Worm (Caenorhabditis elegans): ENCODE data around the gene Y49E10.29.

The Y49E10.29 gene

DNA sequence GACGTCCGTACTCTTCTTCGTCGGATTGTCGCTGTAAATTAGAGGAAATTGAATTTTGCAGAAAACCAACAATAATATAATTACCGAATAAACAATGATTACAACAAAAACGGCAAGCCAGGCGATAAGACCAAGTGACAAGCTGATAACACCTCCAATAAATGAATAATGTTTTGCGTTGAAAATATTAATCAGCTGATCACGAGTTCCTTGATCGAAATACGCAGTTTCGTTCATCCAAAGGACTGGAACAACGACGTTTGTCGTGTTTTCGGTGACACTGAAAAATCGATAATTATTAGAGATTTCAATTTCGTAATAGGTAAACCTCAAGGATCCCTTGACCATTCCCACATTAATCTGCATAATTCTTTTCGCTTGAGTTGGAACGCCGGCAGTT, 15.2 kb upstream of the Y49E10.29 start:
- TF ChIP-seq ama-1 (optimal IDR thresholded peaks at IDR 0.05) (no peak), fkh-10 (GFP tag; optimal IDR thresholded peaks at IDR 0.05) (no peak), sea-2 (GFP tag; optimal IDR thresholded peaks at IDR 0.05) (no peak), daf-12 (tag; optimal IDR thresholded peaks at IDR 0.05) (no peak), ztf-11 (tag; optimal IDR thresholded peaks at IDR 0.05) (no peak), pqm-1 (tag; optimal IDR thresholded peaks at IDR 0.05) (peak; percentile 68), nhr-67 (tag; optimal IDR thresholded peaks at IDR 0.05) (no peak), ceh-28 (tag; optimal IDR thresholded peaks at IDR 0.05) (peak; percentile 66), elt-2 (tag; optimal IDR thresholded peaks at IDR 0.05) (peak; percentile 81)

DNA sequence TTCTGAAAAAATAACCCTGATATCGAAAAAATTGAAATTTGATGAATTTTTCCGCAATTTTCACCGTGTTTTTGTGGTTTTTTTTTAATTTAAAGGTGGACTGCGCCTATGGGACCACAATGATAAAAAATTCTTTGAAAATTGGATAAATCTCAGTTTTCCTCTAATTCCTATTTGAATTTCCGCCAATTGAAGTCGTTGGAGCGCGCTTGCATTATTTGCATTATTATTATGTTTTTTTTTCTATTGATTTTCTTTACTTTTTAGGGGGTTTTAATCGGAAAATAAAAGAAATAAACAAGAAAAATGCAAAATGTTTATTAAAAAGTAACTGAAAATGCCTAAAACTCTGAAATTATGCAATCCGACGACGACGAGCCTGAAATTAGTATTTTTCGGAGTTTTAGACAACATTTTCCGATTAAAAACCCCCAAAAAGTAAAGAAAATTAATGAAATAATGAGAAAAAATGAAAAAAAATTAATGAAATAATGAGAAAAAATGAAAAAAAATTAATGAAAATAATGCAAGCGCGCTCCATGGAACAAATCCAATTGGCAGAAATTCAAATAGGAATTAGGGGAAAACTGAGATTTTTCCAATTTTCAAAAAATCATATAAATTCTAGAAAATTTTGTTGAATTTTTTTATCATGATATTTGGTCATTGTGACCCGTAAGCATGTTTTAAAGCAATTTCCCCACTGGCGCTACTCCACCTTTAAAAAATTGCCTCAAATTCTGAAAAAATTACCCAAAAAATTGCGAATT, 13.1 kb upstream of the Y49E10.29 start:
- TF ChIP-seq fkh-2 (tag; optimal IDR thresholded peaks at IDR 0.05) (no peak), snpc-4 (tag; optimal IDR thresholded peaks at IDR 0.05) (no peak), tbx-2 (tag; optimal IDR thresholded peaks at IDR 0.05) (no peak), pha-4 (tag; optimal IDR thresholded peaks at IDR 0.05) (peak; percentile 14), mml-1 (tag; optimal IDR thresholded peaks at IDR 0.05) (no peak), ceh-16 (tag; optimal IDR thresholded peaks at IDR 0.05) (no peak), ztf-4 (tag; optimal IDR thresholded peaks at IDR 0.05) (peak; percentile 66), elt-3 (tag; optimal IDR thresholded peaks at IDR 0.05) (no peak)

DNA sequence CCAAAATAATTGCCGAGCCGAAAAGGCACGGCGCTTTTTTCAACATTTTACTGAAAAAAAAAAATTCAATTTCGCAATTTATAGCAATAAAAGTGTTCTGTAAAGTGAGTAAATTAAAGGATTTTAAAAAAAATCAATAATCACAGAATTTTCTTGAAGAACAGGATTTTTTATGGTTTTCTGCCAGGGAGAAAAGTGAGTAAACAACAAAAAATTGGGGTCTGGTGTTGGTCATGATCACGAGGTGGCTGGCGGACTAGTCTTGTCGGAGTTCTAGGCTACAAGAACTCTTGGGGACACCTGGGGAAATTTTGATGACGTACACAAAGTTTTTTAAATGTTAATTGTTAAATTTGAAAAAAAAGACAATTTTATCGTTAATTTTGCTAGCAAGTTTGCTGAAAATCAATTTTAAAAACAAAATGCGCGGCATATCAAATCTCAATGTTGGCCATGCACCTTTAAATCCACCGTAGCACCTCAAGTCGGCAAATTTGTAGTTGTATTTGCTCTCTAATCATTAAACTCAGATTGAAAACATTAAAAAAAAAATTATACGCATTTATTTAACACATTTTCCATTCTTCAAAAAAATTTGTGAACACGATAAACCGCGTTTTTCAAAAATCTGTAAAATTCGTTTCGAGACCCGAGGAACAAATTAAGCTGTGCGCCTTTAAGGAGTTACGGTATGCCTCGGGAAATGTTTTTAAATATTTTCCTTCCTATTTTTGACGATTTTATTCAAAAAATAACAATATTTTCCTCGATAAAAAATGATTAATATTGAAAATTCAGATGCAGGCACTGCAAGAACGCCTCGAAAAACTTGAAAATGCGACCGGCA, 11.9 kb upstream of the Y49E10.29 start, which contains the start of the genes scav-3 and Y49E10.21:
TSS of gene scav-3 (minus strand) at position 50 of the 847 bp plus-strand sequence.
TSS of gene Y49E10.21 (plus strand) at position 797 of the 847 bp plus-strand sequence.
- TF ChIP-seq fkh-10 (GFP tag; optimal IDR thresholded peaks at IDR 0.05) (no peak), lin-15B (tag; optimal IDR thresholded peaks at IDR 0.05) (peak; percentile 53), ceh-28 (tag; optimal IDR thresholded peaks at IDR 0.05) (peak; percentile 73), nfya-1 (tag; optimal IDR thresholded peaks at IDR 0.05; ENCODE audit: insufficient read depth) (peak; percentile 47), nhr-77 (tag; optimal IDR thresholded peaks at IDR 0.05) (no peak), nhr-11 (tag; optimal IDR thresholded peaks at IDR 0.05) (peak; percentile 57), pha-4 (tag; optimal IDR thresholded peaks at IDR 0.05) (peak; percentile 90), nhr-25 (tag; optimal IDR thresholded peaks at IDR 0.05) (peak; percentile 27), ceh-9 (tag; optimal IDR thresholded peaks at IDR 0.05) (no peak), pqm-1 (tag; optimal IDR thresholded peaks at IDR 0.05) (peak; percentile 35), nhr-23 (tag; optimal IDR thresholded peaks at IDR 0.05) (peak; percentile 8), snpc-4 (tag; optimal IDR thresholded peaks at IDR 0.05) (peak; percentile 1), ZK546.5 (tag; optimal IDR thresholded peaks at IDR 0.05) (no peak), eor-1 (tag; optimal IDR thresholded peaks at IDR 0.05) (no peak), skn-1 (tag; optimal IDR thresholded peaks at IDR 0.05) (no peak), egl-27 (tag; optimal IDR thresholded peaks at IDR 0.05) (no peak), elt-2 (tag; optimal IDR thresholded peaks at IDR 0.05) (peak; percentile 40), egl-5 (tag; optimal IDR thresholded peaks at IDR 0.05) (peak; percentile 56), elt-1 (tag; optimal IDR thresholded peaks at IDR 0.05) (no peak), tbx-2 (tag; optimal IDR thresholded peaks at IDR 0.05) (no peak)

DNA sequence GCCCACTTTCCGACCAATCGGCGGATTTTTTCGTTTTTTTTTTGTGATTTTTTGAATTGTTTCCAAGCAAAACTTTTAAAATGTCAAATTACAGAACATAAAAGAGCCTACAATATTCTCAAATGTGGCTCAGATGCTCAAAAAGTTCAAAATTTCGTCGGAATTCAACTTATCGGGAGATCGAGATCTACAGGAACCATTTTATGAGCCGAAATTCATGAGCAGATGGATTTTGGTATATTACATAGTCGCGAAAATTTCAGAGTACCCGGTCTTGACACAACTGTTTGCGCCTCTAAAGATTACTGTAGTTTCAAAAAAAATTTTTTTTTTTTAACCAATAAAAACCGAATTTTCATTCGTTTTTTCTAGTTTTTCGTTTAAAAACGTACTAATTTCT, 10.0 kb upstream of the Y49E10.29 start:
- TF ChIP-seq aly-2 (tag; optimal IDR thresholded peaks at IDR 0.05) (no peak), unc-62 (GFP tag; optimal IDR thresholded peaks at IDR 0.05) (no peak), eor-1 (tag; optimal IDR thresholded peaks at IDR 0.05) (no peak), nhr-25 (tag; optimal IDR thresholded peaks at IDR 0.05) (no peak), skn-1 (tag; optimal IDR thresholded peaks at IDR 0.05) (no peak), mdl-1 (tag; optimal IDR thresholded peaks at IDR 0.05) (no peak), egl-27 (tag; optimal IDR thresholded peaks at IDR 0.05) (no peak), elt-2 (tag; optimal IDR thresholded peaks at IDR 0.05) (no peak), R02D3.7 (tag; optimal IDR thresholded peaks at IDR 0.05) (no peak)

Data from whole organism, L3 larva.